Fruit fly (Drosophila melanogaster) whole organism, wandering third instar larva: ENCODE measurements around the gene CG45089.

Source experiments
- CG9705 ChIP-seq: fragments of 200-800 bp; sonication (Bioruptor generic); optimal IDR thresholded peaks from 2 replicates; lab custom pipeline; 2018; ENCODE audit warnings: missing biosample characterization, mild to moderate bottlenecking, missing genetic modification characterization
- CrebA ChIP-seq: fragments of 200-800 bp; sonication (Bioruptor generic); optimal IDR thresholded peaks from 2 replicates; lab custom pipeline; 2016; ENCODE audit warnings: missing biosample characterization, mild to moderate bottlenecking, missing genetic modification characterization, borderline replicate concordance
- Jra ChIP-seq: sonication (Bioruptor generic); optimal IDR thresholded peaks from 2 replicates; lab custom pipeline; 2016; ENCODE audit warnings: missing biosample characterization, missing genetic modification characterization
- Myc ChIP-seq: fragments of >200 bp; optimal IDR thresholded peaks from 2 replicates; lab custom pipeline; 2017
- Sp1 ChIP-seq: fragments of 200-800 bp; sonication (Bioruptor generic); optimal IDR thresholded peaks from 3 replicates; lab custom pipeline; 2019; ENCODE audit warnings: missing biosample characterization, mild to moderate bottlenecking, missing genetic modification characterization, moderate library complexity
- br ChIP-seq: fragments of 200-800 bp; sonication (Bioruptor generic); optimal IDR thresholded peaks from 2 replicates; lab custom pipeline; 2016; ENCODE audit warnings: missing biosample characterization, missing genetic modification characterization
- dmrt93B ChIP-seq: fragments of 200-800 bp; sonication (Bioruptor generic); optimal IDR thresholded peaks from 2 replicates; lab custom pipeline; 2018; ENCODE audit warnings: missing biosample characterization, mild to moderate bottlenecking, missing genetic modification characterization
- dsf ChIP-seq: sonication (Bioruptor generic); optimal IDR thresholded peaks from 2 replicates; lab custom pipeline; 2016; ENCODE audit warnings: missing biosample characterization, missing genetic modification characterization, borderline replicate concordance
- pan ChIP-seq: fragments of >200 bp; optimal IDR thresholded peaks from 2 replicates; lab custom pipeline; 2017

DNA sequence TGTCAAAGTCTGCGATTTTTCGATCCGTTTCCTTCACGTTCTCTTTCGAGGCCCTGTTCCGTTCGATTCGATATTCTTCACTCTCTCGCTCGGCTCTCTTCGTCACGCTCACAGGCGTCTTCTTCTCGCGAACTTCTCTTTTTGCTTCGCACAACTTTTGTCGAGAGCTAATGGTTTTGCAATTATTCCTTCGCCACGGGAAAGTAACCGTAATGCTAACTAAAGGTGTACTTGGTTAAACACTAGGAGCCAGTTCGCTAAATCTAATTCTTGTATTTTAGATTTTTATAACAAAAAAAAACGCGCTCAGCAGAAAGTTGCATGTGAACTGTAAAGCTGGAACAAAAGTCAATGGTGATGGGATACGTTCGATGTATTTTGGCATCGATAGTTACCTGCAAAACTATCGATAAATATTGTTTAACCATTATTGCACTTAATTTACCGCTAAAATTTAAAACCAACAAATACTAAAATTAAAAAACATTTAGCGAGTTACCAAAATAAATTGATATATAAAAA, 37.5 kb upstream of the CG45089 start, which contains the start of gene mahe:
- TF ChIP-seq Sp1 (GFP tag; lab: Kevin White, UChicago) (peak; percentile 8), br (GFP tag; lab: Kevin White, UChicago) (no peak), dmrt93B (GFP tag; lab: Kevin White, UChicago) (no peak), CrebA (no peak), Myc (lab: Kevin White, UChicago) (no peak), CG9705 (GFP tag; lab: Kevin White, UChicago) (no peak), Jra (GFP tag; lab: Kevin White, UChicago) (no peak), pan (lab: Kevin White, UChicago) (no peak), dsf (GFP tag; lab: Kevin White, UChicago) (no peak)
